Worm (Caenorhabditis elegans): ENCODE data around the gene ZC155.4.

DNA sequence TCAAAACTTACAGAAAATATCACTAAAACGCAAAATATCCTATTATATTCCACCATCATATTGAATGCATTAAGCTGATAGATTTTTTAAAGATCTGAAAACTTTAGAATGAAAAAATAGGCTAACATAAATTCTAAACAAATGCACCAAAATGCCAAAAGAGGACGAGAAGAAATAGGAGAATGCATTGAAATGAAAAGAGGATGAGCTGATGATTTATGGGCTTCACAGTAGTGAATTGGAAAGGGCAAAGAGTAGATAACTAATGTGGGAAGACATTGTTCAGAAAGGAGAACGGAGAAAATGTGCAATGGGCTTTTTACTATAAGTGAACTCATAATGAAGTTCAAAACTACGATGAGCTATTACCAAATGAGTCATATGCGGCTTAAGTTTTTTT, 2.2 kb upstream of the ZC155.4 start, which contains the start of gene cutl-19:
- no peak for TF ChIP-seq ama-1 (optimal IDR thresholded peaks at IDR 0.05)
- TF ChIP-seq sea-1 (GFP tag; conservative IDR thresholded peaks at IDR 0.05) = no peak
